Fruit fly (Drosophila melanogaster) whole organism, embryonic: ENCODE measurements around the gene Srg3.

Experiments used
- Dll ChIP-seq: fragments of 200-800 bp; sonication (Bioruptor generic); IDR thresholded peaks from 4 replicates; pipeline ENCODE4 v1.3.6; 2022; ENCODE audit warnings: missing biosample characterization, missing genetic modification characterization; ENCODE audit not compliant: partially characterized antibody
- dan ChIP-seq: fragments of 200-800 bp; sonication (Bioruptor generic); IDR thresholded peaks from 2 replicates; pipeline ENCODE4 v1.3.6; 2022; ENCODE audit warnings: missing biosample characterization, missing genetic modification characterization
- ssp ChIP-seq: fragments of 200-800 bp; sonication (Bioruptor generic); IDR thresholded peaks from 2 replicates; pipeline ENCODE4 v1.3.6; 2022; ENCODE audit warnings: missing biosample characterization, missing genetic modification characterization

Gene Srg3

DNA sequence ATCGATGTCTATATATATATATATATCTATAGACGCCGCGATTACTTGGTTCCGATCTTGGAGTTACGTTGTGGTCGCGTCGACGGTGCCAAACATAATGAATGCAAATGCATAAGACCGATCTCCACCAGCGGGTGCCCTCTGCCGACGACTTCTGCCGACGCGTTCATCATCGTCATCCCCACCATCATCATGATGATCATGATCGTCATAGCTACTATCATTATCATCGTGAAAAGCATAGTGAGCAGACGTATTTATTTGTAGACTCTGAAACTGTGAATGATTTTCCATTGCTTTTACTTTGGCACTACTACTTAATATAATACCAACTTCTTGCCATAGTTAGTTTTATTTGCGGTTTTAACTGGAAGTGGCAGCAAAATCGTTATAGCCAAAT, 49.1 kb downstream of the Srg3 start, which contains the start of gene CG32037:
Gene CG32037, minus strand, starts transcription at position 101 of the 400 bp plus-strand sequence.
- TF ChIP-seq Dll (GFP tag; lab: Robert Waterston, UW) (0 out of 4 replicates have a peak, but pooled peaks have one; percentile 3), dan (GFP tag; lab: Robert Waterston, UW) (no peak), ssp (GFP tag; lab: Robert Waterston, UW) (no peak)
